Worm (Caenorhabditis elegans) whole organism, early embryonic: Measurements from ENCODE around the gene B0563.1.

Experiments used
- B0310.2 ChIP-seq: sonication (generic microtip); optimal IDR thresholded peaks from 2 replicates; lab custom pipeline; 2016; ENCODE audit warnings: mild to moderate bottlenecking, missing genetic modification characterization, missing compliant biosample characterization
- F13C5.2 ChIP-seq: sonication (generic microtip); optimal IDR thresholded peaks from 2 replicates; lab custom pipeline; 2017; ENCODE audit warnings: mild to moderate bottlenecking, missing genetic modification characterization, inconsistent platforms, missing compliant biosample characterization
- aly-1 ChIP-seq: sonication (generic microtip); optimal IDR thresholded peaks from 2 replicates; lab custom pipeline; 2016; ENCODE audit warnings: missing genetic modification characterization, missing compliant biosample characterization
- ama-1 ChIP-seq: fragments of 150-350 bp; optimal IDR thresholded peaks from 2 replicates; lab custom pipeline; 2014
- ceh-13 ChIP-seq: fragments of 200-800 bp; sonication (Bioruptor generic); optimal IDR thresholded peaks from 2 replicates; lab custom pipeline; 2018; ENCODE audit warnings: mild to moderate bottlenecking, missing genetic modification characterization, missing compliant biosample characterization
- ceh-36 ChIP-seq: sonication (generic microtip); optimal IDR thresholded peaks from 2 replicates; lab custom pipeline; 2016; ENCODE audit warnings: missing genetic modification characterization, inconsistent platforms, missing compliant biosample characterization
- ets-7 ChIP-seq: sonication (generic microtip); optimal IDR thresholded peaks from 2 replicates; lab custom pipeline; 2016; ENCODE audit warnings: missing genotype, missing genetic modification characterization, missing compliant biosample characterization
- flt-1 ChIP-seq: fragments of 200-800 bp; sonication (Bioruptor generic); IDR thresholded peaks from 2 replicates; pipeline ENCODE4 v1.3.6; 2022; ENCODE audit warnings: missing genetic modification characterization, missing compliant biosample characterization
- hmbx-1 ChIP-seq: sonication (generic microtip); optimal IDR thresholded peaks from 2 replicates; lab custom pipeline; 2016; ENCODE audit warnings: mild to moderate bottlenecking, missing genetic modification characterization, missing compliant biosample characterization
- hmg-4 ChIP-seq: fragments of 200-800 bp; sonication (Bioruptor generic); optimal IDR thresholded peaks from 2 replicates; lab custom pipeline; 2018; ENCODE audit warnings: mild to moderate bottlenecking, missing genetic modification characterization, missing compliant biosample characterization
- hnd-1 ChIP-seq: sonication (generic microtip); optimal IDR thresholded peaks from 2 replicates; lab custom pipeline; 2016; ENCODE audit warnings: missing genetic modification characterization, missing compliant biosample characterization
- pes-1 ChIP-seq: fragments of 200-800 bp; sonication (Bioruptor generic); IDR thresholded peaks from 2 replicates; pipeline ENCODE4 v1.3.6; 2022; ENCODE audit warnings: missing genetic modification reagents, missing genetic modification characterization, missing compliant biosample characterization
- scrt-1 ChIP-seq: fragments of 200-800 bp; sonication (Bioruptor generic); IDR thresholded peaks from 2 replicates; pipeline ENCODE4 v1.3.6; 2022; ENCODE audit warnings: missing genetic modification characterization, missing compliant biosample characterization
- sea-1 ChIP-seq: fragments of 200-800 bp; sonication (Bioruptor generic); conservative IDR thresholded peaks from 2 replicates; pipeline ENCODE4 v1.3.6; 2022; ENCODE audit warnings: missing genetic modification characterization, missing compliant biosample characterization
- tbx-11 ChIP-seq: fragments of 200-800 bp; sonication (Bioruptor generic); IDR thresholded peaks from 2 replicates; pipeline ENCODE4 v1.3.6; 2022; ENCODE audit warnings: missing genetic modification characterization, missing compliant biosample characterization
- tbx-37 ChIP-seq: fragments of 200-800 bp; sonication (Bioruptor generic); conservative IDR thresholded peaks from 2 replicates; pipeline ENCODE4 v1.3.6; 2022; ENCODE audit warnings: missing genetic modification reagents, missing genetic modification characterization, missing compliant biosample characterization
- tra-4 ChIP-seq: sonication (generic microtip); optimal IDR thresholded peaks from 2 replicates; lab custom pipeline; 2017; ENCODE audit warnings: missing genetic modification characterization, missing compliant biosample characterization

Gene B0563.1

ce11 chrX:9172733-9173132 is 1.4 kb downstream of the B0563.1 start:
- TF ChIP-seq hnd-1 (no peak), tbx-11 (no peak), hmg-4 (GFP tag; lab: Kevin White, UChicago) (no peak)

DNA sequence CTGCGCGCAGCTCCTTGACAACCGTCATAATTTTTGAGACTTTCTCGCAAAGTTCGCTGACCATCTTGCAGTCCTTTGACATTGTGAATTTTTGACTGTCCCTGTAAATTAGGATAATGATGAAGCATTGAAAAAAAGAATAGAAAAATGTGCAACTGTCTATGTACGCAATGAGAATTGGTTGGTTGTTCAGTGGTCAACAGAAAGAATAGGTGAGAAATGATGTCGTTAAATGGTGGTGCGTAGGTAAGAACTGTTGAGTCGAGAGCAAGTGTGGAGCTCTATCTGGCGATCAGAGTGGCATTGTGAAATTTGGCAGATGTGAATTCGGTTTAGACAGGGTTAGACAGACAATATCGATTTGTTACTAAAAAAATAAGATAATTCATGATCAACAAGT is 3.1 kb downstream of the B0563.1 start, which contains the start of gene B0563.8:
TSS of gene B0563.8 (minus strand) at position 101 of the 400 bp plus-strand sequence.
- TF ChIP-seq flt-1 (GFP tag; lab: Robert Waterston, UW) (no peak), sea-1 (no peak), hmbx-1 (no peak), tbx-37 (GFP tag; lab: Robert Waterston, UW) (no peak), B0310.2 (tag; lab: Kevin White, UChicago) (no peak), ama-1 (lab: Kevin White, UChicago) (no peak)

ce11 chrX:9180823-9181222 is 9.5 kb downstream of the B0563.1 start, which contains the start of gene Y81B9A.4:
Gene Y81B9A.4 (minus strand): TSS chrX:9180923.
- TF ChIP-seq F13C5.2 (tag; lab: Kevin White, UChicago) (no peak), B0310.2 (tag; lab: Kevin White, UChicago) (no peak), pes-1 (GFP tag; lab: Robert Waterston, UW) (no peak), sea-1 (no peak), scrt-1 (GFP tag; lab: Robert Waterston, UW) (no peak)

DNA sequence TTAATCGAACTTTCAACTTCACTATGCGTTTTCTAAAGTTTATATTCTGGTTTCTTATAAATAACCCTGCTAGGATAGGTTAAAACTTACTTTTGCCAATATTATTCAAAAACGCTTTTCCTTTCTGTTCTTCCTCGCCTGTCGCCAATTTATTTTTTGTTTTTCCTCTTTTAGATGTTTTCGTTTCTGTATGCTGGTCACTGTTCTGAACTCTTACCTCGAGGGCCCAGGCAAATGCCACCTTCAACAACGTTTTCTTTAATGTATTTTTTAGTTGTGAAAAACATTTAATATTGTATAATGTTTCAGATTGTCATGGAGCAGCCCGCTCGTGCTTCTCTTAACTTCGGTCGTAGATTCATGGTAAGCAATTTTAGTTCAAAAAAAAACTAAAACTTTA is 10.8 kb downstream of the B0563.1 start, which contains the start of gene Y81B9A.3:
TSS of gene Y81B9A.3 (plus strand) at position 301 of the 400 bp plus-strand sequence.
- TF ChIP-seq tbx-11, result no peak

DNA sequence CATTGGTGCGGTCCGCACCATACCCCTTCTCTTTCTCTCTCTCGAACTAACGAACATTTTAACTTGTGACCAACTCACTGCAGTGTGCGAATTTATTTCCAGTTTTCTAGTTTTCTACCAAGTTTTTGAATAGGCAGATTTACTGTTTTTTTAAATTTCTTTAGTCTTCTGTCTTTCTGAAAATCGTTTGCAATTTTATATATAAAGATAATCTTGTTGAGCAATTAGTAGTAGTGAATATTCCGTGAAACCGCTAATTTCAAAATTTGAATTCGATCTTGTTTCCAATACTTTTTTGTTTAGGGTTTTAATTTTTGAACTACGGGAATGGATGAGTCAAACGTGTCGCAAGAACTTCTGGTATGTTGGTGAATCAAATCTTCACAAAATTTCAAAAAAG is 12.5 kb downstream of the B0563.1 start, which contains the start of gene Y81B9A.2:
TSS of gene Y81B9A.2 (plus strand) at position 301 of the 400 bp plus-strand sequence.
- no peak for TF ChIP-seq hmg-4 (GFP tag; lab: Kevin White, UChicago)
- TF ChIP-seq tbx-37 (GFP tag; lab: Robert Waterston, UW), result no peak
- TF ChIP-seq ama-1 (lab: Kevin White, UChicago), result no peak
- no peak for TF ChIP-seq tbx-11

DNA sequence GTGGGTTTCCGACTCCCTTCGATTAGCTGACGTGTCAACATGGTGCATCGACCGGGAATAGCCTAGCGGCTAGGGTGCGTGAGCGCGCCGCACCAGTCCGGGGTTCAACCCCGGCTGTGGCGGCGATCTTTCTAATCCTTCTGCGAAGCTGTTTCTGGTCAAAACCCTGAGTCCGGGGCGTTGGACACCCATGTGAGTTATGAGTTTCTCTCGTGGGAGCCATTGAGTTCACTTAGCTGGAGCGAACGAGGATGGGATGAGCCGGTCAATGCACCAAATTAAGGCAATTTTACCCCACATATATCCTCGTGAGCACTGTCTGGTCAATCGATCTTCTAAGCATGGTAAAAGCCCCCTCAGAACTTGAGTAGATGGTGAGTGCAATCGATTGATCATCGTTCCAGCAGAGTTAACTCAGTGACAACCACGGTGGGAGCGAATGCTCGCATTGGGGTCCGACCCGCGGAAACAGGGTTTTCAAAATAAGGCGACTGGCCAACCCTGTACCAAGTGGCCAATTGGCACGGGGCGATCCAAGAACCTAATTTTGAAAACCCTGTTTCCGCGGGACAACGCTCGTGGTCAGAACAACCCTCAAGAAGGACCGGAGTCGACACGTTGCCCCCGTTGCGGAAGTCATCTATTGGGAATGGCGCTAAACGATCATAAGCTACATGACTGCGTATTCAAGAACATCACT is 20.6 kb downstream of the B0563.1 start, which contains the start of gene Y81B9A.1:
TSS of gene Y81B9A.1 (plus strand) at position 650 of the 700 bp plus-strand sequence.
- TF ChIP-seq ceh-13 (GFP tag; lab: Kevin White, UChicago), result no peak
- TF ChIP-seq flt-1 (GFP tag; lab: Robert Waterston, UW), result peak; percentile 26; the same call in 1 of the 2 replicates
- no peak for TF ChIP-seq aly-1 (tag; lab: Kevin White, UChicago)

- TF ChIP-seq ama-1 (lab: Kevin White, UChicago) (no peak), tbx-11 (no peak), scrt-1 (GFP tag; lab: Robert Waterston, UW) (no peak), F13C5.2 (tag; lab: Kevin White, UChicago) (no peak), hnd-1 (no peak), ceh-36 (tag; lab: Kevin White, UChicago) (no peak), ets-7 (tag; lab: Kevin White, UChicago) (no peak), hmbx-1 (no peak), aly-1 (tag; lab: Kevin White, UChicago) (no peak), B0310.2 (tag; lab: Kevin White, UChicago) (no peak), tbx-37 (GFP tag; lab: Robert Waterston, UW) (no peak), pes-1 (GFP tag; lab: Robert Waterston, UW) (no peak), flt-1 (GFP tag; lab: Robert Waterston, UW) (no peak), hmg-4 (GFP tag; lab: Kevin White, UChicago) (no peak), ceh-13 (GFP tag; lab: Kevin White, UChicago) (no peak), sea-1 (no peak), tra-4 (tag; lab: Kevin White, UChicago) (no peak)
These were observed 22.7 kb downstream of the B0563.1 start for ce11 chrX:9194081-9194480.

DNA sequence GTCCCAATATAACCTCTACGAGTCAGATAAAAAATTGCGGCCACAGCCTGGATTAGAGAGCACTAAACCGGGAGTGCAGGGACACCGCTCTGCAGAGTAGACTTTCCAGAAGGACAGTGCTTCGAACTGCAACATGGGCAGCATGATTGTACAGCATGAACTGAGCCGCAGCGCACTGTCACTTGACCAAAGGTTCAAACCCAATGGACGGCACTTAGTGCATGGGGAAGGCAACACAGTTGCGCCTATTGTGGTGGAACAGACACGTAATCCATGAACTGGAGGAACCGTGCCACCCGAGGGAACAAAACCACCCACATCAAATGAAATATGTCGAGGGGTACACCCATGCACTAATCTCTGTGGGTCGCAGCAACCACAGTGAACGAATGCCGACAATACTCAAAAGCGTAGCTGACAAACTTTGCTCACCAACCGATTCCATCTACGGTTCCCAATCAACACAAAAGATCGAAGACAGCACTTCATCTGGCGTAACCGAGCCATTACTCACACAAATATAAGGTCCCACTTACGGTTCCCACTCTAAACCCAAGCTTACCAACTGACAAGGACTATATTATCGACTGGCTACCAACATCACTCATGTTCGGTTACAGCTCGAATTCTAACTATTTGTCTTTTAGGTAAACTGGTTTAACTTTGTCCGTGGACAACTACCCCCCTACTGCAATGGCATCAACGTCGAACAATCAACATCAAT is 24.2 kb downstream of the B0563.1 start:
- TF ChIP-seq hmg-4 (GFP tag; lab: Kevin White, UChicago), result no peak
- no peak for TF ChIP-seq aly-1 (tag; lab: Kevin White, UChicago)
- no peak for TF ChIP-seq tra-4 (tag; lab: Kevin White, UChicago)
- TF ChIP-seq hnd-1, result no peak
- no peak for TF ChIP-seq ama-1 (lab: Kevin White, UChicago)
- TF ChIP-seq ceh-36 (tag; lab: Kevin White, UChicago), result no peak
- TF ChIP-seq sea-1, result no peak
- TF ChIP-seq tbx-37 (GFP tag; lab: Robert Waterston, UW), result no peak
- TF ChIP-seq tbx-11, result no peak
- TF ChIP-seq ets-7 (tag; lab: Kevin White, UChicago), result no peak
- no peak for TF ChIP-seq B0310.2 (tag; lab: Kevin White, UChicago)
